Worm (Caenorhabditis elegans) whole organism, L2 larva: ENCODE data around the gene C49F5.8.

Source experiments
- aly-2 ChIP-seq: fragments of 150-350 bp; optimal IDR thresholded peaks from 2 replicates; lab custom pipeline; 2014; ENCODE audit warnings: missing biosample characterization, missing genetic modification characterization
- ama-1 ChIP-seq: fragments of 150-350 bp; optimal IDR thresholded peaks from 2 replicates; lab custom pipeline; 2018; ENCODE audit warnings: inconsistent platforms
- dmd-4 ChIP-seq: sonication (generic microtip); optimal IDR thresholded peaks from 2 replicates; lab custom pipeline; 2017; ENCODE audit warnings: missing biosample characterization, missing genetic modification characterization
- lin-39 ChIP-seq: fragments of 150-350 bp; optimal IDR thresholded peaks from 2 replicates; lab custom pipeline; 2014; ENCODE audit warnings: missing biosample characterization, missing genetic modification reagents, missing genetic modification characterization
- unc-62 ChIP-seq: fragments of 150-350 bp; optimal IDR thresholded peaks from 2 replicates; lab custom pipeline; 2014; ENCODE audit warnings: missing biosample characterization, missing genetic modification reagents, missing genetic modification characterization

ce11 chrX:11937343-11937935 is 22.5 kb upstream of the C49F5.8 start:
- TF ChIP-seq aly-2 (tag; lab: Kevin White, UChicago), result no peak
- TF ChIP-seq ama-1 (lab: Kevin White, UChicago), result peak; percentile 51
- TF ChIP-seq unc-62 (GFP tag; lab: Kevin White, UChicago), result peak; percentile 93
- peak; percentile 75 for TF ChIP-seq dmd-4 (tag; lab: Kevin White, UChicago)
- peak; percentile 93 for TF ChIP-seq lin-39 (tag; lab: Kevin White, UChicago)
